Fruit fly (Drosophila melanogaster): ENCODE results near the gene Amt.

Amt gene

dm6 chr3R:15265406-15266040 is 16.6 kb upstream of the Amt start, which contains the start of gene ATPsynO (continued):
- TF ChIP-seq CG8765 (GFP tag; IDR thresholded peaks at IDR 0.05) = no peak
- TF ChIP-seq CG10462 (GFP tag; optimal IDR thresholded peaks at IDR 0.05) = no peak
- TF ChIP-seq nau (GFP tag; optimal IDR thresholded peaks at IDR 0.05) = no peak
- peak; percentile 56 for TF ChIP-seq Nf-YC (tag; optimal IDR thresholded peaks at IDR 0.05)
- peak; percentile 26 for TF ChIP-seq dmrt11E (tag; optimal IDR thresholded peaks at IDR 0.05)
- TF ChIP-seq unc-4 (GFP tag; IDR thresholded peaks at IDR 0.05; ENCODE audit: partially characterized antibody) = peak; percentile 20; the same call in 1 of the 2 replicates
- TF ChIP-seq gro (GFP tag; optimal IDR thresholded peaks at IDR 0.05) = peak; percentile 51
- peak; percentile 17 for TF ChIP-seq nerfin-1 (tag; optimal IDR thresholded peaks at IDR 0.05)
- TF ChIP-seq CG14710 (tag; optimal IDR thresholded peaks at IDR 0.05) = peak; percentile 53
- no peak for TF ChIP-seq CG7745 (tag; optimal IDR thresholded peaks at IDR 0.05)
- peak; percentile 17 for TF ChIP-seq CHES-1-like (GFP tag; optimal IDR thresholded peaks at IDR 0.05)
- peak; percentile 26 for TF ChIP-seq CG13424 (tag; optimal IDR thresholded peaks at IDR 0.05)
- TF ChIP-seq CG18262 (tag; optimal IDR thresholded peaks at IDR 0.05) = peak; percentile 32
- TF ChIP-seq Bteb2 (GFP tag; optimal IDR thresholded peaks at IDR 0.05) = no peak
- peak; percentile 0 for TF ChIP-seq CG10979 (tag; optimal IDR thresholded peaks at IDR 0.05)
- TF ChIP-seq CG10274 (GFP tag; optimal IDR thresholded peaks at IDR 0.05) = no peak
- peak; percentile 78 for TF ChIP-seq row (GFP tag; IDR thresholded peaks at IDR 0.05)
- no peak for TF ChIP-seq CG15269 (tag; optimal IDR thresholded peaks at IDR 0.05)
- no peak for TF ChIP-seq CG15011 (GFP tag; optimal IDR thresholded peaks at IDR 0.05)
- no peak for TF ChIP-seq Nf-YA (GFP tag; IDR thresholded peaks at IDR 0.05)
- TF ChIP-seq Sox100B (GFP tag; optimal IDR thresholded peaks at IDR 0.05) = no peak
- TF ChIP-seq Hr78 (GFP tag; optimal IDR thresholded peaks at IDR 0.05) = no peak
- no peak for TF ChIP-seq bowl (GFP tag; IDR thresholded peaks at IDR 0.05)
- TF ChIP-seq bbx (GFP tag; IDR thresholded peaks at IDR 0.05; ENCODE audit: partially characterized antibody) = 0 out of 2 replicates have a peak, but pooled peaks have one; percentile 41
- peak in 1 of 2 experiments; percentile 99 for TF ChIP-seq Pdp1 (GFP tag; optimal IDR thresholded peaks at IDR 0.05)
- peak; percentile 7; the same call in 1 of the 2 replicates for TF ChIP-seq amos (GFP tag; IDR thresholded peaks at IDR 0.05; ENCODE audit: partially characterized antibody)
- TF ChIP-seq E2f1 (GFP tag; IDR thresholded peaks at IDR 0.05) = no peak
- TF ChIP-seq Hey (tag; optimal IDR thresholded peaks at IDR 0.05) = no peak
- peak; percentile 11 for TF ChIP-seq eyg (GFP tag; optimal IDR thresholded peaks at IDR 0.05)
- peak; percentile 97 for TF ChIP-seq YL-1 (GFP tag; optimal IDR thresholded peaks at IDR 0.05)
- TF ChIP-seq Dad (GFP tag; optimal IDR thresholded peaks at IDR 0.05) = no peak
- TF ChIP-seq Usf (GFP tag; optimal IDR thresholded peaks at IDR 0.05) = no peak
- TF ChIP-seq CrebB (tag; optimal IDR thresholded peaks at IDR 0.05) = peak; percentile 11
- no peak for TF ChIP-seq eve (GFP tag; optimal IDR thresholded peaks at IDR 0.05)
- TF ChIP-seq Oaz (GFP tag; IDR thresholded peaks at IDR 0.05) = no peak
- no peak for TF ChIP-seq CG1647 (GFP tag; optimal IDR thresholded peaks at IDR 0.05)
- TF ChIP-seq CG12236 (GFP tag; optimal IDR thresholded peaks at IDR 0.05) = no peak
- no peak for TF ChIP-seq cas (GFP tag; IDR thresholded peaks at IDR 0.05)
- no peak for TF ChIP-seq Eip74EF (GFP tag; optimal IDR thresholded peaks at IDR 0.05)
- peak; percentile 38 for TF ChIP-seq Rfx (GFP tag; IDR thresholded peaks at IDR 0.05)
- 0 out of 2 replicates have a peak, but pooled peaks have one; percentile 7 for TF ChIP-seq CG32532 (GFP tag; IDR thresholded peaks at IDR 0.05)
- TF ChIP-seq pnt (GFP tag; optimal IDR thresholded peaks at IDR 0.05) = no peak
- TF ChIP-seq danr (GFP tag; IDR thresholded peaks at IDR 0.05) = no peak
- TF ChIP-seq vfl (GFP tag; optimal IDR thresholded peaks at IDR 0.05) = peak; percentile 8
- TF ChIP-seq CG6813 (GFP tag; optimal IDR thresholded peaks at IDR 0.05) = no peak
- peak; percentile 15 for TF ChIP-seq CG17186 (GFP tag; optimal IDR thresholded peaks at IDR 0.05)
- no peak for TF ChIP-seq Hr51 (GFP tag; optimal IDR thresholded peaks at IDR 0.05)
- no peak for TF ChIP-seq Abd-B (GFP tag; optimal IDR thresholded peaks at IDR 0.05)
- TF ChIP-seq dan (GFP tag; IDR thresholded peaks at IDR 0.05) = no peak

Measured in whole organism, embryonic.